Worm (Caenorhabditis elegans) whole organism, L4/young adult: ENCODE results near the gene set-31.

Source experiments
- dao-5 ChIP-seq: sonication (generic microtip); optimal IDR thresholded peaks from 2 replicates; lab custom pipeline; 2016; ENCODE audit warnings: missing genotype, missing genetic modification characterization, moderate library complexity, missing compliant biosample characterization
- him-1 ChIP-seq: sonication (generic microtip); optimal IDR thresholded peaks from 2 replicates; lab custom pipeline; 2016; ENCODE audit warnings: missing genotype, missing genetic modification reagents, missing genetic modification characterization, missing compliant biosample characterization

- TF ChIP-seq him-1 (tag; lab: Kevin White, UChicago) (no peak), dao-5 (tag; lab: Kevin White, UChicago) (no peak)
These were observed 12.1 kb upstream of the set-31 start for ce11 chrV:14405647-14406046.
